Worm (Caenorhabditis elegans): ENCODE data around the gene C34C12.2.
"Not testable (repeated sequence)": the region's sequence is repeated elsewhere in the genome, so short reads cannot be mapped to it uniquely, and the experiment has no call there.

- TF ChIP-seq mab-9 (GFP tag; IDR thresholded peaks at IDR 0.05); pax-3 (tag; optimal IDR thresholded peaks at IDR 0.05); unc-86 (tag; optimal IDR thresholded peaks at IDR 0.05); aly-2 (tag; optimal IDR thresholded peaks at IDR 0.05); fkh-8 (tag; optimal IDR thresholded peaks at IDR 0.05); snpc-4 (tag; optimal IDR thresholded peaks at IDR 0.05); nhr-84 (tag; optimal IDR thresholded peaks at IDR 0.05); unc-130 (tag; optimal IDR thresholded peaks at IDR 0.05); lin-39 (tag; optimal IDR thresholded peaks at IDR 0.05); ceh-82 (tag; optimal IDR thresholded peaks at IDR 0.05): not testable (repeated sequence)
Measured at ce11 chrIII:3453486-3453885, at the start of gene C34C12.2.

All from whole organism, L1 larva.